Worm (Caenorhabditis elegans) whole organism, late embryonic: Measurements from ENCODE around the gene vha-12.

Source experiments
- elt-4 ChIP-seq: sonication (generic microtip); optimal IDR thresholded peaks from 2 replicates; lab custom pipeline; 2016; ENCODE audit warnings: missing genetic modification characterization, missing compliant biosample characterization
- lin-11 ChIP-seq: fragments of 200-800 bp; sonication (Bioruptor generic); optimal IDR thresholded peaks from 2 replicates; lab custom pipeline; 2018; ENCODE audit warnings: mild to moderate bottlenecking, missing genetic modification characterization, missing compliant biosample characterization
- nhr-11 ChIP-seq: fragments of 150-350 bp; optimal IDR thresholded peaks from 2 replicates; lab custom pipeline; 2014; ENCODE audit warnings: missing biosample characterization, missing genetic modification characterization
- pag-3 ChIP-seq: sonication (generic microtip); optimal IDR thresholded peaks from 2 replicates; lab custom pipeline; 2016; ENCODE audit warnings: missing compliant biosample characterization, missing genetic modification characterization, borderline replicate concordance
- pha-4 ChIP-seq: fragments of 150-350 bp; optimal IDR thresholded peaks from 2 replicates; lab custom pipeline; 2018; ENCODE audit warnings: missing biosample characterization, missing genetic modification reagents, missing genetic modification characterization
- pqm-1 ChIP-seq: sonication (generic microtip); optimal IDR thresholded peaks from 2 replicates; lab custom pipeline; 2016; ENCODE audit warnings: missing genetic modification characterization, missing compliant biosample characterization
- pros-1 ChIP-seq: fragments of 150-350 bp; optimal IDR thresholded peaks from 2 replicates; lab custom pipeline; 2014; ENCODE audit warnings: missing biosample characterization, missing genetic modification reagents, missing genetic modification characterization

DNA sequence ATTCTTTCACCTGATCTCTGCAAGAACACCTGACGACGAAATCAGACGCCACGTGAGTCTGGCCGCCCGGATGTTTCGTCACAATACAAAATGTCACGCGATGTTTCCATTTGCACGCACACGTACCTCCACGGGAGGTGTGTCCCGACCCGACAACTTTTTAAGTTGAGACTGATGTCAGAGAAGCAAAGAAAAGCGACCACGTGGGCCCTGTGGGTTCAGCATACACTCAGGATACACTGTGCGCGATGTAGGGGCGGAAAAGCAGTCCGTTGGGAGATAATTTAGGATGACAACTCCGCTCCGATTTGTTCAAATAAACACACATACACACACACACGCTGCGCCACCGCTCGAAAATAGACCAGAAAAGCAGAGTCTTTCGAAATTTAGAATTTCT lies 48.7 kb upstream of the vha-12 start:
- TF ChIP-seq nhr-11 (tag; lab: Kevin White, UChicago) (no peak), lin-11 (tag; lab: Kevin White, UChicago) (no peak), pag-3 (tag; lab: Kevin White, UChicago) (no peak), pha-4 (tag; lab: Kevin White, UChicago) (no peak), pqm-1 (no peak), elt-4 (tag; lab: Kevin White, UChicago) (no peak), pros-1 (tag; lab: Kevin White, UChicago) (no peak)
